Fruit fly (Drosophila melanogaster) whole organism, embryonic: ENCODE data around the gene ng2.
"Not testable (repeated sequence)": the region's sequence is repeated elsewhere in the genome, so short reads cannot be mapped to it uniquely, and the experiment has no call there.

Source experiments
- Bgb ChIP-seq: fragments of 200-800 bp; sonication (Bioruptor generic); IDR thresholded peaks from 2 replicates; pipeline ENCODE4 v1.3.6; 2022; ENCODE audit warnings: missing biosample characterization, missing genetic modification characterization; ENCODE audit not compliant: partially characterized antibody
- BtbVII ChIP-seq: fragments of 200-800 bp; sonication (Bioruptor generic); optimal IDR thresholded peaks from 3 replicates; lab custom pipeline; 2017; ENCODE audit warnings: missing biosample characterization, mild to moderate bottlenecking, missing genetic modification characterization
- CG10959 ChIP-seq: fragments of 200-800 bp; sonication (Bioruptor generic); IDR thresholded peaks from 2 replicates; pipeline ENCODE4 v1.3.6; 2022; ENCODE audit warnings: missing biosample characterization, missing genetic modification characterization
- CG1233 ChIP-seq: fragments of 200-800 bp; sonication (Bioruptor generic); optimal IDR thresholded peaks from 4 replicates; lab custom pipeline; 2018; ENCODE audit warnings: missing biosample characterization, mild to moderate bottlenecking, missing genetic modification characterization
- CG12744 ChIP-seq: fragments of 200-800 bp; sonication (Bioruptor generic); optimal IDR thresholded peaks from 2 replicates; lab custom pipeline; 2016; ENCODE audit warnings: missing biosample characterization, missing genetic modification characterization
- CG13296 ChIP-seq: fragments of 200-800 bp; sonication (Bioruptor generic); optimal IDR thresholded peaks from 3 replicates; lab custom pipeline; 2018; ENCODE audit warnings: missing biosample characterization, mild to moderate bottlenecking, missing genetic modification characterization
- CG14014 ChIP-seq: fragments of 200-800 bp; sonication (Bioruptor generic); IDR thresholded peaks from 2 replicates; pipeline ENCODE4 v1.3.6; 2022; ENCODE audit warnings: missing biosample characterization, missing genetic modification characterization
- CG14710 ChIP-seq: fragments of 200-800 bp; sonication (Bioruptor generic); optimal IDR thresholded peaks from 3 replicates; lab custom pipeline; 2019; ENCODE audit warnings: missing biosample characterization, mild to moderate bottlenecking, missing genetic modification characterization, moderate library complexity
- CG15269 ChIP-seq: fragments of 200-800 bp; sonication (Bioruptor generic); optimal IDR thresholded peaks from 2 replicates; lab custom pipeline; 2018; ENCODE audit warnings: missing biosample characterization, mild to moderate bottlenecking, missing genetic modification characterization, moderate library complexity
- CG1529 ChIP-seq: fragments of 200-800 bp; sonication (Bioruptor generic); optimal IDR thresholded peaks from 3 replicates; lab custom pipeline; 2018; ENCODE audit warnings: missing biosample characterization, missing genetic modification characterization
- CG15514 ChIP-seq: fragments of 200-800 bp; sonication (Bioruptor generic); optimal IDR thresholded peaks from 3 replicates; lab custom pipeline; 2017; ENCODE audit warnings: missing biosample characterization, missing genetic modification characterization, mild to moderate bottlenecking, moderate library complexity, missing genetic modification reagents
- CG17186 ChIP-seq: fragments of 200-800 bp; sonication (Bioruptor generic); optimal IDR thresholded peaks from 3 replicates; lab custom pipeline; 2017; ENCODE audit warnings: missing biosample characterization, missing genetic modification reagents, missing genetic modification characterization
- CG18599 ChIP-seq: fragments of 200-800 bp; sonication (Bioruptor generic); optimal IDR thresholded peaks from 3 replicates; lab custom pipeline; 2017; ENCODE audit warnings: missing biosample characterization, missing genetic modification characterization, mild to moderate bottlenecking, moderate library complexity, missing genetic modification reagents
- CG2116 ChIP-seq: fragments of 200-800 bp; sonication (Bioruptor generic); optimal IDR thresholded peaks from 3 replicates; lab custom pipeline; 2018; ENCODE audit warnings: missing biosample characterization, mild to moderate bottlenecking, missing genetic modification characterization
- CG32772 ChIP-seq: fragments of 200-800 bp; sonication (Bioruptor generic); IDR thresholded peaks from 2 replicates; pipeline ENCODE4 v1.3.6; 2022; ENCODE audit warnings: missing biosample characterization, missing genetic modification characterization
- CG4820 ChIP-seq: fragments of 200-800 bp; sonication (Bioruptor generic); optimal IDR thresholded peaks from 3 replicates; lab custom pipeline; 2016; ENCODE audit warnings: missing biosample characterization, missing genetic modification characterization
- CG6175 ChIP-seq: fragments of 200-800 bp; sonication (Bioruptor generic); IDR thresholded peaks from 3 replicates; pipeline ENCODE4 v1.3.6; 2022; ENCODE audit warnings: missing biosample characterization, missing genetic modification characterization
- CG7556 ChIP-seq: fragments of 200-800 bp; sonication (Bioruptor generic); optimal IDR thresholded peaks from 2 replicates; lab custom pipeline; 2017; ENCODE audit warnings: missing biosample characterization, mild to moderate bottlenecking, missing genetic modification characterization
- CG8924 ChIP-seq: fragments of 200-800 bp; optimal IDR thresholded peaks from 3 replicates; lab custom pipeline; 2019; ENCODE audit warnings: missing biosample characterization, mild to moderate bottlenecking, missing genetic modification characterization, moderate library complexity
- CG9727 ChIP-seq: fragments of 200-800 bp; sonication (Bioruptor generic); optimal IDR thresholded peaks from 3 replicates; lab custom pipeline; 2017; ENCODE audit warnings: missing biosample characterization, mild to moderate bottlenecking, missing genetic modification characterization
- CrebB ChIP-seq: fragments of 200-800 bp; sonication (Bioruptor generic); optimal IDR thresholded peaks from 3 replicates; lab custom pipeline; 2018; ENCODE audit warnings: missing biosample characterization, mild to moderate bottlenecking, missing genetic modification characterization
- Dek ChIP-seq: fragments of 200-800 bp; sonication (Bioruptor generic); optimal IDR thresholded peaks from 3 replicates; lab custom pipeline; 2019; ENCODE audit warnings: missing biosample characterization, mild to moderate bottlenecking, missing genetic modification characterization, moderate library complexity
- Drgx ChIP-seq: fragments of 200-800 bp; sonication (Bioruptor generic); IDR thresholded peaks from 2 replicates; pipeline ENCODE4 v1.3.6; 2022; ENCODE audit warnings: missing biosample characterization, missing genetic modification characterization
- Fer1 ChIP-seq: fragments of 200-800 bp; sonication (Bioruptor generic); optimal IDR thresholded peaks from 2 replicates; lab custom pipeline; 2017; ENCODE audit warnings: missing biosample characterization, mild to moderate bottlenecking, missing genetic modification characterization
- HLH4C ChIP-seq: fragments of 200-800 bp; sonication (Bioruptor generic); IDR thresholded peaks from 3 replicates; pipeline ENCODE4 v1.3.6; 2022; ENCODE audit warnings: missing biosample characterization, missing genetic modification characterization; ENCODE audit not compliant: partially characterized antibody
- Hr3 ChIP-seq: fragments of 200-800 bp; sonication (Bioruptor generic); optimal IDR thresholded peaks from 3 replicates; lab custom pipeline; 2016; ENCODE audit warnings: missing biosample characterization, missing genetic modification characterization
- NC2β ChIP-seq: fragments of 200-800 bp; sonication (Bioruptor generic); optimal IDR thresholded peaks from 2 replicates; lab custom pipeline; 2016; ENCODE audit warnings: missing biosample characterization, missing genetic modification characterization
- Nf-YA ChIP-seq: fragments of 200-800 bp; sonication (Bioruptor generic); IDR thresholded peaks from 2 replicates; pipeline ENCODE4 v1.3.6; 2022; ENCODE audit warnings: missing biosample characterization, missing genetic modification characterization
- chinmo ChIP-seq: fragments of 200-800 bp; sonication (Bioruptor generic); IDR thresholded peaks from 4 replicates; pipeline ENCODE4 v1.3.6; 2022; ENCODE audit warnings: missing biosample characterization, missing genetic modification characterization; ENCODE audit not compliant: partially characterized antibody
- cwo ChIP-seq: fragments of 200-800 bp; sonication (Bioruptor generic); optimal IDR thresholded peaks from 3 replicates; lab custom pipeline; 2017; ENCODE audit warnings: missing biosample characterization, missing genetic modification characterization, mild to moderate bottlenecking, moderate library complexity, missing genetic modification reagents
- da ChIP-seq: fragments of 200-800 bp; sonication (Bioruptor generic); optimal IDR thresholded peaks from 2 replicates; lab custom pipeline; 2016; ENCODE audit warnings: missing biosample characterization, missing genetic modification characterization
- dati ChIP-seq: fragments of 200-800 bp; sonication (Bioruptor generic); IDR thresholded peaks from 2 replicates; pipeline ENCODE4 v1.3.6; 2022; ENCODE audit warnings: missing biosample characterization, missing genetic modification characterization
- dmrt11E ChIP-seq: fragments of 200-800 bp; sonication (Bioruptor generic); optimal IDR thresholded peaks from 3 replicates; lab custom pipeline; 2018; ENCODE audit warnings: missing biosample characterization, mild to moderate bottlenecking, missing genetic modification characterization, moderate library complexity
- hth ChIP-seq: fragments of >200 bp; optimal IDR thresholded peaks from 2 replicates; lab custom pipeline; 2017; ENCODE audit warnings: inconsistent platforms
- lilli ChIP-seq: fragments of 200-800 bp; sonication (Bioruptor generic); optimal IDR thresholded peaks from 3 replicates; lab custom pipeline; 2016; ENCODE audit warnings: missing biosample characterization, missing genetic modification characterization
- luna ChIP-seq: fragments of 200-800 bp; sonication (Bioruptor generic); optimal IDR thresholded peaks from 2 replicates; lab custom pipeline; 2016; ENCODE audit warnings: missing biosample characterization, missing genetic modification characterization
- nau ChIP-seq: fragments of 200-800 bp; sonication (Bioruptor generic); optimal IDR thresholded peaks from 3 replicates; lab custom pipeline; 2017; ENCODE audit warnings: missing biosample characterization, mild to moderate bottlenecking, missing genetic modification characterization, missing genetic modification reagents
- oc ChIP-seq: fragments of 200-800 bp; sonication (Bioruptor generic); optimal IDR thresholded peaks from 2 replicates; lab custom pipeline; 2018; ENCODE audit warnings: missing biosample characterization, mild to moderate bottlenecking, missing genetic modification characterization, moderate library complexity
- phol ChIP-seq: fragments of 200-800 bp; sonication (Bioruptor generic); optimal IDR thresholded peaks from 3 replicates; lab custom pipeline; 2018; ENCODE audit warnings: missing biosample characterization, mild to moderate bottlenecking, missing genetic modification characterization, moderate library complexity
- pros ChIP-seq: fragments of 200-800 bp; sonication (Bioruptor generic); optimal IDR thresholded peaks from 3 replicates; lab custom pipeline; 2019; ENCODE audit warnings: missing biosample characterization, mild to moderate bottlenecking, missing genetic modification characterization, moderate library complexity
- sc ChIP-seq, 3 experiments: fragments of >200 bp in 2 of 3; fragments of 200-800 bp in 1 of 3; sonication (Bioruptor generic) in 1 of 3; optimal IDR thresholded peaks; 2 replicates in 2 of 3; 3 replicates in 1 of 3; lab custom pipeline; 2017; ENCODE audit warnings: mild to moderate bottlenecking in 1 of 3, missing biosample characterization in 1 of 3, missing genetic modification characterization in 1 of 3, missing genetic modification reagents in 1 of 3
- sens-2 ChIP-seq: fragments of 200-800 bp; sonication (Bioruptor generic); IDR thresholded peaks from 2 replicates; pipeline ENCODE4 v1.3.6; 2022; ENCODE audit warnings: missing biosample characterization, missing genetic modification characterization
- sima ChIP-seq: fragments of 200-800 bp; sonication (Bioruptor generic); optimal IDR thresholded peaks from 2 replicates; lab custom pipeline; 2016; ENCODE audit warnings: missing biosample characterization, missing genetic modification characterization
- sqz ChIP-seq: fragments of 200-800 bp; sonication (Bioruptor generic); optimal IDR thresholded peaks from 3 replicates; lab custom pipeline; 2018; ENCODE audit warnings: missing biosample characterization, mild to moderate bottlenecking, missing genetic modification characterization
- trem ChIP-seq: fragments of 200-800 bp; optimal IDR thresholded peaks from 3 replicates; lab custom pipeline; 2019; ENCODE audit warnings: missing biosample characterization, mild to moderate bottlenecking, missing genetic modification characterization, moderate library complexity
- z ChIP-seq: fragments of 200-800 bp; sonication (Bioruptor generic); IDR thresholded peaks from 3 replicates; pipeline ENCODE4 v1.3.6; 2022; ENCODE audit warnings: missing biosample characterization, missing genetic modification characterization

Gene ng2

DNA sequence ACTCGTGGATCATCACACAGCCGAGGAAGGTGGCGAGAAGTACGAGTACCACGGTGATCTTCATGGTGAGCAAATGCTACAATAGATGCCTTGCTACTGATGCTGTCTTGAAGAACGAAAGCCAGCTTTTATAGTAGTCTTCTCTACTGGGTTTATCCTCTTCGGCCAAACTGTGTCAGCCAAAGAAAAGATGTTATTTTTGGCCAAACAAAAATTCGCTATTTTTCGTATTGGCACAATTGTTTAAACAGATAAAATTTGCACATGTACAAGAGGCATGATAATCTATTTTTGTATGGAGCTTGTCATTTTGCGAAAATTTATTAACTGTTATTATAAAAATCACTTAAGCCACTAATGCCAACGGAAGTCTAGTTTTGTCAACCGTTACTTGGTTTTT lies at the start of gene ng2:
TSS of gene ng2 (minus strand) at position 101 of the 400 bp plus-strand sequence.
- not testable (repeated sequence) for TF ChIP-seq CG1233 (GFP tag; lab: Kevin White, UChicago); Drgx; CG13296
- TF ChIP-seq, all 482 proteins: peak for 0; not testable (repeated sequence) for 482

DNA sequence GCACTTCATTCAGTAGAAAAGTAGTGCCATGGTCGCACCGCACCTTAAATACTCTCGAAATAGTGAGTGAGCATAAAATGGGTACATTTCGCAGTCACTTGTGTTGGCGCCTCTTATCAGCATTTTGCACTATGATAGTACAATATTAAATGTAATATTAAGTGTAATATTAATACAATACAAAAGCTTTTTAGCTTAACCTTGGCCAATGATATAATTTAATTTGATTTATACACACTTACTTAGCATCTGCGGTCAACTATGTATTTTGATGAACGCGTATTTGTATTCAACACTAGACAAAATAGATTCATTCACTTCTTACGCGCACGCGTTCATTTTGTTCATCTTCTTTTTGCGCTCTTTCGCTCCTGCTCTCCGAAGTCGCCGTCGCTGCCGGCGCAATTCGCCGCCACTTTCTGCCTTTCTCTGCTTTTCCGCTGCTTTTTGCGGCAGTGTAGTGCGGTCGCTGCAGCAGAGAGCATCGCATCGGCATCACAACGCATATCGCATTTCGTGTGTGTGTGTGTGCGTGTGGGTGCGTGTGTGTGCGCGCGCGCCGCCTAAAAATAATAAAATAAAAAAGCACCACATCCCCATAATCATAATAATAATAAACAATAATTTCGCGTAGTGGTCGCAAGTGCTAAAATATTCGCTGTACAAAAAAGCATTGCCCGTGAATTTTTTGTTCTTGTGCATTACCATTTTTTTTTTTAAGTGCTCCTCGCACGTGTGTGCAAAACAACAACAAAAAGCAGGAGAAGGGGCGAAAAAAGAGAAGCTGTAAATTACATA lies 48.7 kb upstream of the ng2 start:
- TF ChIP-seq sc (optimal IDR thresholded peaks at IDR 0.05; lab: Kevin White, UChicago), result no peak
- peak; percentile 17 for TF ChIP-seq sc (GFP tag; optimal IDR thresholded peaks at IDR 0.05; lab: Kevin White, UChicago)
- TF ChIP-seq CG15514 (GFP tag; lab: Kevin White, UChicago), result no peak
- TF ChIP-seq CG10959 (GFP tag; lab: Robert Waterston, UW), result no peak
- peak; percentile 14 for TF ChIP-seq Dek (tag; lab: Kevin White, UChicago)
- no peak for TF ChIP-seq NC2β
- TF ChIP-seq CG1529 (GFP tag; lab: Kevin White, UChicago), result no peak
- TF ChIP-seq da (GFP tag; lab: Kevin White, UChicago), result no peak
- no peak for TF ChIP-seq hth (lab: Kevin White, UChicago)
- no peak for TF ChIP-seq luna (GFP tag; lab: Kevin White, UChicago)
- no peak for TF ChIP-seq pros (GFP tag; lab: Kevin White, UChicago)
- TF ChIP-seq phol (tag; lab: Kevin White, UChicago), result peak; percentile 51
- no peak for TF ChIP-seq CrebB (tag; lab: Kevin White, UChicago)
- TF ChIP-seq sima, result no peak
- TF ChIP-seq CG6175 (GFP tag; lab: Robert Waterston, UW), result no peak
- TF ChIP-seq CG14710, result peak; percentile 24
- 0 out of 2 replicates have a peak, but pooled peaks have one; percentile 11 for TF ChIP-seq CG14014 (GFP tag; lab: Robert Waterston, UW)
- TF ChIP-seq trem (tag; lab: Kevin White, UChicago), result no peak
- peak; percentile 66 for TF ChIP-seq cwo (GFP tag; lab: Kevin White, UChicago)
- TF ChIP-seq chinmo (GFP tag; lab: Robert Waterston, UW), result no peak
- TF ChIP-seq CG32772, result peak; percentile 27; the same call in 1 of the 2 replicates
- TF ChIP-seq lilli, result peak; percentile 1
- no peak for TF ChIP-seq dati (GFP tag; lab: Robert Waterston, UW)
- TF ChIP-seq CG12744 (GFP tag; lab: Kevin White, UChicago), result no peak
- TF ChIP-seq Nf-YA, result no peak
- TF ChIP-seq CG15269 (tag; lab: Kevin White, UChicago), result peak; percentile 46
- no peak for TF ChIP-seq sqz (GFP tag; lab: Kevin White, UChicago)
- no peak for TF ChIP-seq BtbVII (GFP tag; lab: Kevin White, UChicago)
- peak; percentile 60 for TF ChIP-seq CG7556 (GFP tag; lab: Kevin White, UChicago)
- no peak for TF ChIP-seq dmrt11E (tag; lab: Kevin White, UChicago)
- TF ChIP-seq oc (tag; lab: Kevin White, UChicago), result peak; percentile 8
- no peak for TF ChIP-seq nau
- TF ChIP-seq Hr3 (GFP tag; lab: Kevin White, UChicago), result peak; percentile 41
- peak; percentile 11 for TF ChIP-seq CG2116 (GFP tag; lab: Kevin White, UChicago)
- TF ChIP-seq sens-2, result peak; percentile 42; the same call in 1 of the 2 replicates
- peak; percentile 52; the same call in 1 of the 2 replicates for TF ChIP-seq Bgb (GFP tag; lab: Robert Waterston, UW)
- peak; percentile 39 for TF ChIP-seq CG4820 (GFP tag; lab: Kevin White, UChicago)
- peak; percentile 17 for TF ChIP-seq Fer1 (GFP tag; lab: Kevin White, UChicago)
- peak; percentile 34 for TF ChIP-seq CG8924 (tag; lab: Kevin White, UChicago)
- TF ChIP-seq HLH4C (GFP tag; lab: Robert Waterston, UW), result 0 out of 3 replicates have a peak, but pooled peaks have one; percentile 12
- TF ChIP-seq z (GFP tag; lab: Robert Waterston, UW), result 0 out of 3 replicates have a peak, but pooled peaks have one; percentile 54
- no peak for TF ChIP-seq CG17186 (GFP tag; lab: Kevin White, UChicago)
- TF ChIP-seq CG18599, result peak; percentile 42
- no peak for TF ChIP-seq CG9727 (GFP tag; lab: Kevin White, UChicago)
